Worm (Caenorhabditis elegans) whole organism, young adult: ENCODE measurements around the gene F58F12.1.

ENCODE experiments used
- B0019.2 ChIP-seq: fragments of 200-800 bp; sonication (Bioruptor generic); conservative IDR thresholded peaks from 2 replicates; pipeline ENCODE4 v1.3.6; 2022; ENCODE audit warnings: missing genetic modification reagents, missing genetic modification characterization, missing compliant biosample characterization
- C06A6.2 ChIP-seq: fragments of 200-800 bp; sonication (Bioruptor generic); conservative IDR thresholded peaks from 2 replicates; pipeline ENCODE4 v1.3.6; 2022; ENCODE audit warnings: missing genetic modification characterization, missing compliant biosample characterization
- F23B12.7 ChIP-seq: sonication (generic microtip); optimal IDR thresholded peaks from 2 replicates; lab custom pipeline; 2017; ENCODE audit warnings: missing genetic modification characterization, mild to moderate bottlenecking, missing compliant biosample characterization, antibody characterized with exemption, moderate library complexity; ENCODE audit not compliant: insufficient read depth
- K11D2.4 ChIP-seq: fragments of 200-800 bp; sonication (Bioruptor generic); IDR thresholded peaks from 2 replicates; pipeline ENCODE4 v1.3.6; 2022; ENCODE audit warnings: missing genetic modification reagents, missing genetic modification characterization, missing compliant biosample characterization
- K12H6.12 ChIP-seq: fragments of 200-800 bp; sonication (Bioruptor generic); optimal IDR thresholded peaks from 2 replicates; lab custom pipeline; 2018; ENCODE audit warnings: mild to moderate bottlenecking, missing genetic modification characterization, missing compliant biosample characterization
- T26A5.8 ChIP-seq: sonication (generic microtip); optimal IDR thresholded peaks from 2 replicates; lab custom pipeline; 2016; ENCODE audit warnings: missing genetic modification characterization, missing compliant biosample characterization
- Y53G8AR.9 ChIP-seq: fragments of 200-800 bp; sonication (Bioruptor generic); conservative IDR thresholded peaks from 2 replicates; pipeline ENCODE4 v1.3.6; 2022; ENCODE audit warnings: missing genetic modification reagents, missing genetic modification characterization, missing compliant biosample characterization
- Y79H2A.3 ChIP-seq: fragments of 200-800 bp; sonication (Bioruptor generic); conservative IDR thresholded peaks from 2 replicates; pipeline ENCODE4 v1.3.6; 2022; ENCODE audit warnings: missing genetic modification reagents, missing genetic modification characterization, missing compliant biosample characterization
- Y95B8A.8 ChIP-seq: fragments of 200-800 bp; sonication (Bioruptor generic); IDR thresholded peaks from 2 replicates; pipeline ENCODE4 v1.3.6; 2022; ENCODE audit warnings: missing genetic modification reagents, missing genetic modification characterization, missing compliant biosample characterization
- aptf-3 ChIP-seq: fragments of 200-800 bp; sonication (Bioruptor generic); IDR thresholded peaks from 2 replicates; pipeline ENCODE4 v1.3.6; 2022; ENCODE audit warnings: missing genetic modification characterization, missing compliant biosample characterization
- atf-7 ChIP-seq: sonication (generic microtip); optimal IDR thresholded peaks from 2 replicates; lab custom pipeline; 2017; ENCODE audit warnings: mild to moderate bottlenecking, missing genetic modification characterization, missing compliant biosample characterization
- athp-1 ChIP-seq: sonication (generic microtip); optimal IDR thresholded peaks from 2 replicates; lab custom pipeline; 2017; ENCODE audit warnings: mild to moderate bottlenecking, missing genetic modification characterization, missing compliant biosample characterization
- attf-3 ChIP-seq: fragments of 200-800 bp; sonication (Bioruptor generic); conservative IDR thresholded peaks from 2 replicates; pipeline ENCODE4 v1.3.6; 2022; ENCODE audit warnings: missing genetic modification reagents, missing genetic modification characterization, missing compliant biosample characterization
- attf-5 ChIP-seq: fragments of 200-800 bp; sonication (Bioruptor generic); optimal IDR thresholded peaks from 2 replicates; lab custom pipeline; 2018; ENCODE audit warnings: mild to moderate bottlenecking, missing genetic modification characterization, missing compliant biosample characterization
- attf-6 ChIP-seq: fragments of 200-800 bp; sonication (Bioruptor generic); IDR thresholded peaks from 2 replicates; pipeline ENCODE4 v1.3.6; 2022; ENCODE audit warnings: missing genetic modification reagents, missing genetic modification characterization, missing compliant biosample characterization
- cebp-1 ChIP-seq, 2 experiments: fragments of 200-800 bp in 1 of 2; sonication (Bioruptor generic) in 1 of 2; sonication (generic microtip) in 1 of 2; IDR thresholded peaks in 1 of 2; optimal IDR thresholded peaks in 1 of 2; 2 replicates each; pipeline versions ENCODE4 v1.3.6 to Lab custom; 2017 to 2022; ENCODE audit warnings: missing compliant biosample characterization in 2 of 2, missing genetic modification characterization in 2 of 2, mild to moderate bottlenecking in 1 of 2, missing genetic modification reagents in 1 of 2, moderate library complexity in 1 of 2
- ceh-91 ChIP-seq: fragments of 200-800 bp; sonication (Bioruptor generic); IDR thresholded peaks from 2 replicates; pipeline ENCODE4 v1.3.6; 2022; ENCODE audit warnings: missing genetic modification reagents, missing genetic modification characterization, missing compliant biosample characterization
- dox-1 ChIP-seq: fragments of 200-800 bp; sonication (Bioruptor generic); IDR thresholded peaks from 2 replicates; pipeline ENCODE4 v1.3.6; 2022; ENCODE audit warnings: missing genetic modification reagents, missing genetic modification characterization, missing compliant biosample characterization
- dpff-1 ChIP-seq: sonication (generic microtip); optimal IDR thresholded peaks from 2 replicates; lab custom pipeline; 2017; ENCODE audit warnings: mild to moderate bottlenecking, missing genetic modification characterization, missing compliant biosample characterization
- efl-1 ChIP-seq: fragments of 150-350 bp; optimal IDR thresholded peaks from 2 replicates; lab custom pipeline; 2014; ENCODE audit warnings: missing biosample characterization, missing genetic modification reagents, missing genetic modification characterization
- ekl-4 ChIP-seq: fragments of 200-800 bp; sonication (Bioruptor generic); IDR thresholded peaks from 2 replicates; pipeline ENCODE4 v1.3.6; 2022; ENCODE audit warnings: missing genetic modification reagents, missing genetic modification characterization, missing compliant biosample characterization
- ets-4 ChIP-seq: fragments of 200-800 bp; sonication (Bioruptor generic); optimal IDR thresholded peaks from 2 replicates; lab custom pipeline; 2018; ENCODE audit warnings: mild to moderate bottlenecking, missing genetic modification characterization, missing compliant biosample characterization
- gei-17 ChIP-seq: fragments of 200-800 bp; sonication (Bioruptor generic); optimal IDR thresholded peaks from 2 replicates; lab custom pipeline; 2018; ENCODE audit warnings: mild to moderate bottlenecking, missing genetic modification characterization, missing compliant biosample characterization
- hmg-1.2 ChIP-seq: fragments of 200-800 bp; sonication (Bioruptor generic); IDR thresholded peaks from 2 replicates; pipeline ENCODE4 v1.3.6; 2022; ENCODE audit warnings: missing genetic modification reagents, missing genetic modification characterization, missing compliant biosample characterization
- hmg-20 ChIP-seq: fragments of 200-800 bp; sonication (Bioruptor generic); IDR thresholded peaks from 2 replicates; pipeline ENCODE4 v1.3.6; 2022; ENCODE audit warnings: missing genetic modification reagents, missing genetic modification characterization, missing compliant biosample characterization
- hsf-1 ChIP-seq: fragments of 200-800 bp; sonication (Bioruptor generic); IDR thresholded peaks from 2 replicates; pipeline ENCODE4 v1.3.6; 2022; ENCODE audit warnings: missing genetic modification reagents, missing genetic modification characterization, missing compliant biosample characterization
- lag-1 ChIP-seq: fragments of 200-800 bp; sonication (Bioruptor generic); IDR thresholded peaks from 2 replicates; pipeline ENCODE4 v1.3.6; 2022; ENCODE audit warnings: missing genetic modification reagents, missing genetic modification characterization, missing compliant biosample characterization
- lin-40 ChIP-seq: sonication (generic microtip); optimal IDR thresholded peaks from 2 replicates; lab custom pipeline; 2016; ENCODE audit warnings: missing genetic modification characterization, mild to moderate bottlenecking, missing compliant biosample characterization, missing genotype, missing genetic modification reagents
- madf-10 ChIP-seq: sonication (generic microtip); optimal IDR thresholded peaks from 2 replicates; lab custom pipeline; 2016; ENCODE audit warnings: mild to moderate bottlenecking, missing genetic modification characterization, missing compliant biosample characterization
- madf-8 ChIP-seq: fragments of 200-800 bp; sonication (Bioruptor generic); conservative IDR thresholded peaks from 2 replicates; pipeline ENCODE4 v1.3.6; 2022; ENCODE audit warnings: missing genetic modification reagents, missing genetic modification characterization, missing compliant biosample characterization
- nfya-2 ChIP-seq: fragments of 200-800 bp; sonication (Bioruptor generic); IDR thresholded peaks from 2 replicates; pipeline ENCODE4 v1.3.6; 2022; ENCODE audit warnings: missing genetic modification reagents, missing genetic modification characterization, missing compliant biosample characterization
- nfyb-1 ChIP-seq: fragments of 200-800 bp; sonication (Bioruptor generic); IDR thresholded peaks from 2 replicates; pipeline ENCODE4 v1.3.6; 2022; ENCODE audit warnings: missing genetic modification reagents, missing genetic modification characterization, missing compliant biosample characterization
- nhr-27 ChIP-seq: fragments of 200-800 bp; sonication (Bioruptor generic); optimal IDR thresholded peaks from 2 replicates; lab custom pipeline; 2018; ENCODE audit warnings: mild to moderate bottlenecking, missing genetic modification characterization, moderate library complexity, missing compliant biosample characterization
- nhr-80 ChIP-seq: sonication (generic microtip); optimal IDR thresholded peaks from 2 replicates; lab custom pipeline; 2016; ENCODE audit warnings: missing genetic modification characterization, missing compliant biosample characterization
- pbrm-1 ChIP-seq: fragments of 200-800 bp; sonication (Bioruptor generic); IDR thresholded peaks from 2 replicates; pipeline ENCODE4 v1.3.6; 2022; ENCODE audit warnings: missing genetic modification reagents, missing genetic modification characterization, missing compliant biosample characterization
- rec-8 ChIP-seq, 2 experiments: sonication (generic microtip); optimal IDR thresholded peaks; 2 replicates each; lab custom pipeline; 2016; ENCODE audit warnings: mild to moderate bottlenecking in 2 of 2, missing genetic modification characterization in 2 of 2, missing genetic modification reagents in 2 of 2, missing genotype in 2 of 2, missing biosample characterization in 1 of 2, missing compliant biosample characterization in 1 of 2, moderate library complexity in 1 of 2
- snpc-3.4 ChIP-seq: sonication (generic microtip); optimal IDR thresholded peaks from 2 replicates; lab custom pipeline; 2017; ENCODE audit warnings: missing genetic modification characterization, mild to moderate bottlenecking, missing compliant biosample characterization, antibody characterized with exemption, moderate library complexity, missing genotype, missing genetic modification reagents
- somi-1 ChIP-seq: fragments of 200-800 bp; sonication (Bioruptor generic); optimal IDR thresholded peaks from 2 replicates; lab custom pipeline; 2018; ENCODE audit warnings: mild to moderate bottlenecking, missing genetic modification characterization, missing compliant biosample characterization
- unc-130 ChIP-seq: sonication (generic microtip); optimal IDR thresholded peaks from 2 replicates; lab custom pipeline; 2016; ENCODE audit warnings: missing genetic modification reagents, missing genetic modification characterization, missing compliant biosample characterization
- xnd-1 ChIP-seq: sonication (generic microtip); optimal IDR thresholded peaks from 2 replicates; lab custom pipeline; 2016; ENCODE audit warnings: missing genotype, missing genetic modification reagents, missing genetic modification characterization, missing compliant biosample characterization

The F58F12.1 gene

DNA sequence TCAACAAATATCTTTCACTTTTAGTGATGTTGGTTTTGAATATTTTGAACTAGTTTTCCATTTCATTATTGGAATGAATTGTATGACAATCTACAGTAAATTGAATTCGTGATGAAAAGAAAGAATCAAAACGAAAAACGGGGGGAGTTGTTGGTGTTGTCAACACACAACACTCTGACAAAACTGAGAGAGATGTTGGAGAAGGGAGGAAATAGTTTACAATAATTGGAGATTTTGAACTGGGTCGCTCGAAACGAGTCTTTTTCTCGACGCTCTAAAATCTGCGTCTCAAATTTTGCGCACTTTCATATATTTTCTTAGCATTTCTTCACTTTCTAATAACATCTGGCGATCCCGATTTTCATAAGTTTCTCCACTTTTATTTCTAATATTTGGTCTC, 39.6 kb upstream of the F58F12.1 start, which contains the start of gene txt-18:
Gene txt-18, plus strand, starts transcription at position 180 of the 400 bp plus-strand sequence.
- no peak for TF ChIP-seq lin-40 (tag; lab: Kevin White, UChicago)
- TF ChIP-seq K11D2.4, result no peak
- no peak for TF ChIP-seq dpff-1
- no peak for TF ChIP-seq hsf-1 (GFP tag; lab: Robert Waterston, UW)
- no peak for TF ChIP-seq nfya-2 (GFP tag; lab: Robert Waterston, UW)
- no peak for TF ChIP-seq rec-8 (tag; optimal IDR thresholded peaks at IDR 0.05; lab: Kevin White, UChicago)
- TF ChIP-seq dox-1 (GFP tag; lab: Robert Waterston, UW), result 0 out of 2 replicates have a peak, but pooled peaks have one; percentile 6
- TF ChIP-seq attf-6 (GFP tag; lab: Robert Waterston, UW), result no peak
- TF ChIP-seq Y53G8AR.9 (GFP tag; lab: Robert Waterston, UW), result no peak
- no peak for TF ChIP-seq nhr-80 (tag; lab: Kevin White, UChicago)
- no peak for TF ChIP-seq madf-10
- no peak for TF ChIP-seq pbrm-1
- TF ChIP-seq nfyb-1, result no peak
- TF ChIP-seq hmg-20 (GFP tag; lab: Robert Waterston, UW), result no peak
- no peak for TF ChIP-seq snpc-3.4
- TF ChIP-seq gei-17 (GFP tag; lab: Kevin White, UChicago), result no peak
- no peak for TF ChIP-seq lag-1 (GFP tag; lab: Robert Waterston, UW)
- TF ChIP-seq ekl-4 (GFP tag; lab: Robert Waterston, UW), result no peak
- TF ChIP-seq efl-1, result no peak
- TF ChIP-seq cebp-1 (GFP tag; IDR thresholded peaks at IDR 0.05; lab: Robert Waterston, UW), result no peak
- peak; percentile 5 for TF ChIP-seq cebp-1 (tag; optimal IDR thresholded peaks at IDR 0.05; lab: Kevin White, UChicago)
- peak; percentile 15; the same call in 1 of the 2 replicates for TF ChIP-seq hmg-1.2 (GFP tag; lab: Robert Waterston, UW)
- TF ChIP-seq C06A6.2 (GFP tag; lab: Robert Waterston, UW), result no peak
- no peak for TF ChIP-seq atf-7 (tag; lab: Kevin White, UChicago)

ce11 chrII:6344513-6344912, 38.9 kb upstream of the F58F12.1 start:
- TF ChIP-seq attf-6 (GFP tag; lab: Robert Waterston, UW) (no peak), B0019.2 (GFP tag; lab: Robert Waterston, UW) (no peak), T26A5.8 (tag; lab: Kevin White, UChicago) (no peak)

- no peak for TF ChIP-seq B0019.2 (GFP tag; lab: Robert Waterston, UW)
- TF ChIP-seq somi-1 (GFP tag; lab: Kevin White, UChicago), result no peak
These were observed 38.0 kb upstream of the F58F12.1 start, which contains the start of gene C32D5.8 for ce11 chrII:6345195-6346158. C32D5.8 (minus strand) TSS chrII:6345964.

DNA sequence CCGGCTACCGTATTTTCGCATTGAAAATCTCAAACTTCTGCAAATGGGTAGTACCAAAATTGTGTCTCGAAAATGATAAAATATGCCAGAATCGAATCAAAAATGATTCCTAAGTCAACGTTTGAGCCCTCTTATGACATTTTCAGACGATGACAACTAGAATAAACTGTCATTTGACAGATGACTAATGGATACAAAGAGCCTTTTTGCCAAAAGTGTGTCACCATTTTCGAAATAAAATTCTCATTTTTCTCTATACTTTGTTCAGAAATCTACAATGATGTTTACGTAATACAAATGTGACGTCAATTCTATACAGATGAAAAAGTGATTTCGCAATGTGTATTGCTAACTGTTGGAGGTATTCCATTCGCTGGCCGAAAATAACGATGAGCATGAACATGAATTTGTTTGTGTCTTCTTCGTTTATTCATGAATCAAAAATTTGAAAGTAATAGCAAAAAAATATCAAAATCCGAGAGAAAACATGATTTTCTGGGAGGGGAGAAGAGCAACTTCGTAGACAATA, 36.8 kb upstream of the F58F12.1 start:
- TF ChIP-seq athp-1 (tag; lab: Kevin White, UChicago) (peak; percentile 63), K12H6.12 (peak; percentile 58), Y95B8A.8 (GFP tag; lab: Robert Waterston, UW) (peak; percentile 60; the same call in 1 of the 2 replicates), ets-4 (GFP tag; lab: Kevin White, UChicago) (peak; percentile 55), madf-8 (GFP tag; lab: Robert Waterston, UW) (no peak), madf-10 (peak; percentile 68), F23B12.7 (peak; percentile 96), C06A6.2 (GFP tag; lab: Robert Waterston, UW) (peak; percentile 67), Y79H2A.3 (GFP tag; lab: Robert Waterston, UW) (no peak; the same call in 1 of the 2 replicates), ceh-91 (GFP tag; lab: Robert Waterston, UW) (no peak), unc-130 (peak; percentile 56), efl-1 (no peak), nhr-27 (tag; lab: Kevin White, UChicago) (no peak), aptf-3 (no peak), xnd-1 (no peak), attf-5 (GFP tag; lab: Kevin White, UChicago) (peak; percentile 64), attf-3 (0 out of 2 replicates have a peak, but pooled peaks have one; percentile 26)
